Fruit fly (Drosophila melanogaster): ENCODE data around the gene FucT6.

DNA sequence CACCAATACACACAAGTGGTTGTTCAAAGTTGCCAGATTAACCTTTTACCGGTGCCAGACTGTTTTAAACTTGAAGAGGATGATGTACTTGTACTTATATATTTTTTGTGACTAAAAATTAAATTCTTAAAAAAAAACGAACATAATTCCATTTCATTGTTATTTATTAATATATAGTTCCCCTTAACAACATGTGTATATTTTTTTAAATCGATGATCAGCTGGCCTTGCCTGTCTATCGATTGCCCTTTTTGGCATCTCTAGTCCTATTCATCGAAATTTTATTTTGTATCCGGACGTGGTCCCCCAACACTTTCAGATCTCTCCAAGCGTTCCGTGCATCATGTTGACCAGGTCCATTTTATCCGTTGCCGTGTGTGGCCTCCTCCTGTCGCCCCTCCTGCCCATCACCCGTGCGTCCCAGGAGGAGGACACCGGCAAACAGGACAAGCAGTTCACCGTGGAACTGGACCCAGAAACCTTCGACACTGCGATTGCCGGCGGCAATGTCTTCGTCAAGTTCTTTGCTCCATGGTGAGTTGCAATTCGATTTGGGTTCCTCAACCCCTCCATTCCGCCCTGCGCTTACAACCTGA is 7.1 kb upstream of the FucT6 start, which contains the start of gene prtp:
- TF ChIP-seq dmrt99B (tag; optimal IDR thresholded peaks at IDR 0.05): no peak
- no peak for TF ChIP-seq kay (GFP tag; optimal IDR thresholded peaks at IDR 0.05)
- no peak for TF ChIP-seq CG31224 (GFP tag; IDR thresholded peaks at IDR 0.05)
- no peak for TF ChIP-seq zen2 (GFP tag; IDR thresholded peaks at IDR 0.05; ENCODE audit: partially characterized antibody)
- no peak for TF ChIP-seq aop (GFP tag; IDR thresholded peaks at IDR 0.05)
- no peak for TF ChIP-seq btn (GFP tag; optimal IDR thresholded peaks at IDR 0.05)
- no peak for TF ChIP-seq ap (GFP tag; IDR thresholded peaks at IDR 0.05)
- no peak for TF ChIP-seq ttk (GFP tag; IDR thresholded peaks at IDR 0.05)
- no peak for TF ChIP-seq HmgZ (tag; optimal IDR thresholded peaks at IDR 0.05)
- TF ChIP-seq sd (tag; optimal IDR thresholded peaks at IDR 0.05): no peak
- TF ChIP-seq inv (GFP tag; IDR thresholded peaks at IDR 0.05; ENCODE audit: partially characterized antibody): peak; percentile 8; the same call in 1 of the 2 replicates
- no peak for TF ChIP-seq dati (GFP tag; IDR thresholded peaks at IDR 0.05)
- no peak for TF ChIP-seq CG13894 (tag; optimal IDR thresholded peaks at IDR 0.05)
- TF ChIP-seq cad (GFP tag; optimal IDR thresholded peaks at IDR 0.05): no peak

Measured in whole organism, embryonic.